Fruit fly (Drosophila melanogaster) whole organism, embryonic: ENCODE results near the gene RpL34b.

Source experiments
- Ada2b ChIP-seq: fragments of 200-800 bp; sonication (Bioruptor generic); IDR thresholded peaks from 2 replicates; pipeline ENCODE4 v1.3.6; 2022; ENCODE audit warnings: missing biosample characterization, missing genetic modification characterization
- Asciz ChIP-seq: fragments of 200-800 bp; sonication (Bioruptor generic); optimal IDR thresholded peaks from 2 replicates; lab custom pipeline; 2017; ENCODE audit warnings: missing biosample characterization, mild to moderate bottlenecking, missing genetic modification characterization, missing genetic modification reagents
- C15 ChIP-seq: fragments of 200-800 bp; sonication (Bioruptor generic); IDR thresholded peaks from 3 replicates; pipeline ENCODE4 v1.3.6; 2022; ENCODE audit warnings: missing biosample characterization, missing genetic modification characterization
- CG10366 ChIP-seq: fragments of 200-800 bp; sonication (Bioruptor generic); IDR thresholded peaks from 2 replicates; pipeline ENCODE4 v1.3.6; 2022; ENCODE audit warnings: missing biosample characterization, missing genetic modification characterization
- CG10431 ChIP-seq: fragments of 200-800 bp; sonication (Bioruptor generic); optimal IDR thresholded peaks from 3 replicates; lab custom pipeline; 2018; ENCODE audit warnings: missing biosample characterization, mild to moderate bottlenecking, missing genetic modification characterization
- CG11085 ChIP-seq: fragments of 200-800 bp; sonication (Bioruptor generic); IDR thresholded peaks from 2 replicates; pipeline ENCODE4 v1.3.6; 2022; ENCODE audit warnings: missing biosample characterization, missing genetic modification characterization
- CG11456 ChIP-seq: fragments of 200-800 bp; sonication (Bioruptor generic); IDR thresholded peaks from 3 replicates; pipeline ENCODE4 v1.3.6; 2022; ENCODE audit warnings: missing biosample characterization, missing genetic modification characterization
- CG12942 ChIP-seq: fragments of 200-800 bp; sonication (Bioruptor generic); optimal IDR thresholded peaks from 3 replicates; lab custom pipeline; 2016; ENCODE audit warnings: missing biosample characterization, missing genetic modification characterization
- CG13624 ChIP-seq: fragments of 200-800 bp; sonication (Bioruptor generic); optimal IDR thresholded peaks from 2 replicates; lab custom pipeline; 2016; ENCODE audit warnings: missing biosample characterization, missing genetic modification characterization
- CG15696 ChIP-seq: fragments of 200-800 bp; sonication (Bioruptor generic); optimal IDR thresholded peaks from 2 replicates; lab custom pipeline; 2019; ENCODE audit warnings: missing biosample characterization, mild to moderate bottlenecking, missing genetic modification characterization, moderate library complexity
- CG16815 ChIP-seq: fragments of 200-800 bp; sonication (Bioruptor generic); optimal IDR thresholded peaks from 3 replicates; lab custom pipeline; 2017; ENCODE audit warnings: missing biosample characterization, mild to moderate bottlenecking, missing genetic modification characterization
- CG17186 ChIP-seq: fragments of 200-800 bp; sonication (Bioruptor generic); optimal IDR thresholded peaks from 3 replicates; lab custom pipeline; 2017; ENCODE audit warnings: missing biosample characterization, missing genetic modification reagents, missing genetic modification characterization
- CG30020 ChIP-seq: fragments of 200-800 bp; optimal IDR thresholded peaks from 2 replicates; lab custom pipeline; 2019; ENCODE audit warnings: missing biosample characterization, mild to moderate bottlenecking, missing genetic modification characterization, moderate library complexity
- CG30431 ChIP-seq: fragments of 200-800 bp; sonication (Bioruptor generic); optimal IDR thresholded peaks from 2 replicates; lab custom pipeline; 2017; ENCODE audit warnings: missing biosample characterization, missing genetic modification characterization
- CG33557 ChIP-seq: fragments of 200-800 bp; sonication (Bioruptor generic); optimal IDR thresholded peaks from 2 replicates; lab custom pipeline; 2019; ENCODE audit warnings: missing biosample characterization, mild to moderate bottlenecking, missing genetic modification characterization, moderate library complexity
- CG4854 ChIP-seq: fragments of 200-800 bp; sonication (Bioruptor generic); optimal IDR thresholded peaks from 2 replicates; lab custom pipeline; 2016; ENCODE audit warnings: missing biosample characterization, missing genetic modification characterization, inconsistent platforms
- CG6254 ChIP-seq: fragments of 200-800 bp; sonication (Bioruptor generic); optimal IDR thresholded peaks from 3 replicates; lab custom pipeline; 2017; ENCODE audit warnings: mild to moderate bottlenecking, missing biosample characterization, missing genetic modification reagents, missing genetic modification characterization
- CG6765 ChIP-seq: fragments of 200-800 bp; sonication (Bioruptor generic); optimal IDR thresholded peaks from 3 replicates; lab custom pipeline; 2017; ENCODE audit warnings: missing biosample characterization, mild to moderate bottlenecking, missing genetic modification characterization
- CG6854 ChIP-seq: fragments of 200-800 bp; sonication (Bioruptor generic); optimal IDR thresholded peaks from 3 replicates; lab custom pipeline; 2017; ENCODE audit warnings: missing biosample characterization, mild to moderate bottlenecking, missing genetic modification characterization
- CG7357 ChIP-seq: fragments of 200-800 bp; sonication (Bioruptor generic); IDR thresholded peaks from 3 replicates; pipeline ENCODE4 v1.3.6; 2022; ENCODE audit warnings: missing biosample characterization, missing genetic modification characterization
- CG7963 ChIP-seq: fragments of 200-800 bp; sonication (Bioruptor generic); IDR thresholded peaks from 3 replicates; pipeline ENCODE4 v1.3.6; 2022; ENCODE audit warnings: missing biosample characterization, missing genetic modification characterization; ENCODE audit not compliant: partially characterized antibody
- CG7987 ChIP-seq: fragments of 200-800 bp; sonication (Bioruptor generic); optimal IDR thresholded peaks from 2 replicates; lab custom pipeline; 2018; ENCODE audit warnings: missing biosample characterization, mild to moderate bottlenecking, missing genetic modification characterization, moderate library complexity
- CG8290 ChIP-seq, 3 experiments: fragments of 200-800 bp; sonication (Bioruptor generic); optimal IDR thresholded peaks; 2 replicates each; lab custom pipeline; 2016 to 2019; ENCODE audit warnings: missing biosample characterization in 3 of 3, missing genetic modification characterization in 3 of 3, mild to moderate bottlenecking in 2 of 3, moderate library complexity in 1 of 3
- CG8359 ChIP-seq: fragments of 200-800 bp; sonication (Bioruptor generic); optimal IDR thresholded peaks from 2 replicates; lab custom pipeline; 2017; ENCODE audit warnings: missing biosample characterization, mild to moderate bottlenecking, missing genetic modification characterization, borderline replicate concordance
- E2f2 ChIP-seq: fragments of 200-800 bp; sonication (Bioruptor generic); IDR thresholded peaks from 2 replicates; pipeline ENCODE4 v1.3.6; 2022; ENCODE audit warnings: missing biosample characterization, missing genetic modification characterization
- Fer1 ChIP-seq: fragments of 200-800 bp; sonication (Bioruptor generic); optimal IDR thresholded peaks from 2 replicates; lab custom pipeline; 2017; ENCODE audit warnings: missing biosample characterization, mild to moderate bottlenecking, missing genetic modification characterization
- Fer3 ChIP-seq: fragments of 200-800 bp; sonication (Bioruptor generic); optimal IDR thresholded peaks from 2 replicates; lab custom pipeline; 2018; ENCODE audit warnings: missing biosample characterization, mild to moderate bottlenecking, missing genetic modification characterization, moderate library complexity
- GATAe ChIP-seq: fragments of 200-800 bp; sonication (Bioruptor generic); conservative IDR thresholded peaks from 2 replicates; pipeline ENCODE4 v1.3.6; 2022; ENCODE audit warnings: missing biosample characterization, missing genetic modification characterization
- HLHmδ ChIP-seq: fragments of 200-800 bp; sonication (Bioruptor generic); optimal IDR thresholded peaks from 2 replicates; lab custom pipeline; 2018; ENCODE audit warnings: missing biosample characterization, mild to moderate bottlenecking, missing genetic modification characterization, moderate library complexity
- Hey ChIP-seq: fragments of 200-800 bp; sonication (Bioruptor generic); optimal IDR thresholded peaks from 3 replicates; lab custom pipeline; 2018; ENCODE audit warnings: missing biosample characterization, mild to moderate bottlenecking, missing genetic modification characterization
- Lim3 ChIP-seq: fragments of 200-800 bp; sonication (Bioruptor generic); IDR thresholded peaks from 2 replicates; pipeline ENCODE4 v1.3.6; 2022; ENCODE audit warnings: missing biosample characterization, missing genetic modification characterization
- Max ChIP-seq: fragments of 200-800 bp; sonication (Bioruptor generic); optimal IDR thresholded peaks from 2 replicates; lab custom pipeline; 2016; ENCODE audit warnings: missing biosample characterization, mild to moderate bottlenecking, missing genetic modification characterization
- Mes4 ChIP-seq: fragments of 200-800 bp; sonication (Bioruptor generic); optimal IDR thresholded peaks from 2 replicates; lab custom pipeline; 2016; ENCODE audit warnings: missing biosample characterization, missing genetic modification characterization
- Nf-YB ChIP-seq: fragments of 200-800 bp; sonication (Bioruptor generic); optimal IDR thresholded peaks from 3 replicates; lab custom pipeline; 2019; ENCODE audit warnings: missing biosample characterization, mild to moderate bottlenecking, missing genetic modification characterization, moderate library complexity
- Spps ChIP-seq: fragments of 200-800 bp; sonication (Bioruptor generic); optimal IDR thresholded peaks from 2 replicates; lab custom pipeline; 2018; ENCODE audit warnings: missing biosample characterization, mild to moderate bottlenecking, missing genetic modification characterization
- br ChIP-seq: fragments of >200 bp; optimal IDR thresholded peaks from 2 replicates; lab custom pipeline; 2017
- corto ChIP-seq: fragments of 200-800 bp; sonication (Bioruptor generic); optimal IDR thresholded peaks from 2 replicates; lab custom pipeline; 2016; ENCODE audit warnings: missing biosample characterization, mild to moderate bottlenecking, missing genetic modification characterization, moderate library complexity
- danr ChIP-seq: fragments of 200-800 bp; sonication (Bioruptor generic); IDR thresholded peaks from 2 replicates; pipeline ENCODE4 v1.3.6; 2022; ENCODE audit warnings: missing biosample characterization, missing genetic modification characterization
- exex ChIP-seq: fragments of 200-800 bp; sonication (Bioruptor generic); optimal IDR thresholded peaks from 4 replicates; lab custom pipeline; 2018; ENCODE audit warnings: missing biosample characterization, mild to moderate bottlenecking, missing genetic modification characterization, moderate library complexity
- lola ChIP-seq, 3 experiments: fragments of >200 bp in 2 of 3; fragments of 200-800 bp in 1 of 3; sonication (Bioruptor generic) in 1 of 3; optimal IDR thresholded peaks; 2 replicates each; lab custom pipeline; 2017 to 2019; ENCODE audit warnings: missing biosample characterization in 3 of 3, missing genetic modification characterization in 3 of 3, mild to moderate bottlenecking in 1 of 3, moderate library complexity in 1 of 3
- maf-S ChIP-seq: fragments of 200-800 bp; sonication (Bioruptor generic); optimal IDR thresholded peaks from 2 replicates; lab custom pipeline; 2016; ENCODE audit warnings: missing biosample characterization, missing genetic modification characterization
- nau ChIP-seq: fragments of 200-800 bp; sonication (Bioruptor generic); optimal IDR thresholded peaks from 3 replicates; lab custom pipeline; 2017; ENCODE audit warnings: missing biosample characterization, mild to moderate bottlenecking, missing genetic modification characterization, missing genetic modification reagents
- onecut ChIP-seq: fragments of 200-800 bp; sonication (Bioruptor generic); IDR thresholded peaks from 2 replicates; pipeline ENCODE4 v1.3.6; 2022; ENCODE audit warnings: missing biosample characterization, missing genetic modification characterization
- pb ChIP-seq: fragments of 200-800 bp; sonication (Bioruptor generic); optimal IDR thresholded peaks from 3 replicates; lab custom pipeline; 2016; ENCODE audit warnings: missing biosample characterization, missing genetic modification characterization
- salm ChIP-seq: fragments of 200-800 bp; sonication (Bioruptor generic); optimal IDR thresholded peaks from 2 replicates; lab custom pipeline; 2018; ENCODE audit warnings: missing biosample characterization, mild to moderate bottlenecking, missing genetic modification characterization
- seq ChIP-seq: fragments of 200-800 bp; sonication (Bioruptor generic); IDR thresholded peaks from 2 replicates; pipeline ENCODE4 v1.3.6; 2022; ENCODE audit warnings: missing biosample characterization, missing genetic modification characterization
- sr ChIP-seq: fragments of 200-800 bp; sonication (Bioruptor generic); IDR thresholded peaks from 3 replicates; pipeline ENCODE4 v1.3.6; 2022; ENCODE audit warnings: missing biosample characterization, missing genetic modification characterization
- tll ChIP-seq, 2 experiments: fragments of 200-800 bp in 1 of 2; fragments of >200 bp in 1 of 2; sonication (Bioruptor generic) in 1 of 2; optimal IDR thresholded peaks; 2 replicates each; lab custom pipeline; 2017 to 2019; ENCODE audit warnings: missing biosample characterization in 2 of 2, missing genetic modification characterization in 2 of 2, mild to moderate bottlenecking in 1 of 2, moderate library complexity in 1 of 2
- unpg ChIP-seq: fragments of 200-800 bp; sonication (Bioruptor generic); optimal IDR thresholded peaks from 3 replicates; lab custom pipeline; 2018; ENCODE audit warnings: missing biosample characterization, mild to moderate bottlenecking, missing genetic modification characterization, moderate library complexity
- zfh1 ChIP-seq: fragments of 200-800 bp; sonication (Bioruptor generic); IDR thresholded peaks from 3 replicates; pipeline ENCODE4 v1.3.6; 2022; ENCODE audit warnings: missing biosample characterization, missing genetic modification characterization

Gene RpL34b

dm6 chr3R:9353276-9353652 is 47.8 kb downstream of the RpL34b start (continued):
- TF ChIP-seq CG10366 (no peak), E2f2 (GFP tag; lab: Robert Waterston, UW) (no peak), Fer3 (tag; lab: Kevin White, UChicago) (peak; percentile 85), pb (peak; percentile 13), danr (GFP tag; lab: Robert Waterston, UW) (no peak), CG6765 (GFP tag; lab: Kevin White, UChicago) (peak; percentile 36), CG30020 (peak; percentile 51), CG8290 (GFP tag; optimal IDR thresholded peaks at IDR 0.05; lab: Kevin White, UChicago) (peak; percentile 64), CG8290 (tag; optimal IDR thresholded peaks at IDR 0.05; lab: Kevin White, UChicago) (peak in 1 of 2 experiments; percentile 51), Spps (peak; percentile 84), C15 (GFP tag; lab: Robert Waterston, UW) (no peak), unpg (peak; percentile 91), CG15696 (peak; percentile 62), CG6854 (GFP tag; lab: Kevin White, UChicago) (peak; percentile 89), CG13624 (GFP tag; lab: Kevin White, UChicago) (peak; percentile 6), tll (GFP tag; optimal IDR thresholded peaks at IDR 0.05; lab: Kevin White, UChicago) (peak in 1 of 2 experiments; percentile 68), corto (peak; percentile 46), maf-S (GFP tag; lab: Kevin White, UChicago) (peak; percentile 13), CG30431 (GFP tag; lab: Kevin White, UChicago) (no peak), lola (GFP tag; optimal IDR thresholded peaks at IDR 0.05; lab: Kevin White, UChicago) (peak in 1 of 3 experiments; percentile 89), GATAe (no peak), CG7963 (GFP tag; lab: Robert Waterston, UW) (no peak), CG7987 (peak; percentile 42), Mes4 (peak; percentile 44), Nf-YB (peak; percentile 79), salm (peak; percentile 85), CG17186 (GFP tag; lab: Kevin White, UChicago) (no peak), Asciz (GFP tag; lab: Kevin White, UChicago) (peak; percentile 93), Max (GFP tag; lab: Kevin White, UChicago) (peak; percentile 78), CG33557 (GFP tag; lab: Kevin White, UChicago) (peak; percentile 60), Hey (tag; lab: Kevin White, UChicago) (no peak), CG16815 (GFP tag; lab: Kevin White, UChicago) (peak; percentile 60), CG4854 (GFP tag; lab: Kevin White, UChicago) (peak; percentile 50), zfh1 (GFP tag; lab: Robert Waterston, UW) (no peak), CG11456 (GFP tag; lab: Robert Waterston, UW) (no peak), sr (GFP tag; lab: Robert Waterston, UW) (no peak), Ada2b (GFP tag; lab: Robert Waterston, UW) (no peak), Fer1 (GFP tag; lab: Kevin White, UChicago) (peak; percentile 87), CG7357 (GFP tag; lab: Robert Waterston, UW) (peak; percentile 79), CG6254 (GFP tag; lab: Kevin White, UChicago) (peak; percentile 80), HLHmδ (GFP tag; lab: Kevin White, UChicago) (no peak), Lim3 (GFP tag; lab: Robert Waterston, UW) (no peak), onecut (peak; percentile 66), exex (peak; percentile 51), br (lab: Kevin White, UChicago) (no peak), seq (no peak), CG8359 (GFP tag; lab: Kevin White, UChicago) (peak; percentile 63), CG11085 (GFP tag; lab: Robert Waterston, UW) (no peak), CG12942 (GFP tag; lab: Kevin White, UChicago) (peak; percentile 78), nau (peak; percentile 73), CG10431 (GFP tag; lab: Kevin White, UChicago) (peak; percentile 77)
